Worm (Caenorhabditis elegans) whole organism, L3 larva: Measurements from ENCODE around the gene unc-119.

Experiments
- ceh-82 ChIP-seq: fragments of 150-350 bp; optimal IDR thresholded peaks from 2 replicates; lab custom pipeline; 2014; ENCODE audit warnings: missing biosample characterization, missing genetic modification characterization
- tbx-2 ChIP-seq: sonication (generic microtip); optimal IDR thresholded peaks from 2 replicates; lab custom pipeline; 2016; ENCODE audit warnings: mild to moderate bottlenecking, missing genetic modification characterization, missing compliant biosample characterization

DNA sequence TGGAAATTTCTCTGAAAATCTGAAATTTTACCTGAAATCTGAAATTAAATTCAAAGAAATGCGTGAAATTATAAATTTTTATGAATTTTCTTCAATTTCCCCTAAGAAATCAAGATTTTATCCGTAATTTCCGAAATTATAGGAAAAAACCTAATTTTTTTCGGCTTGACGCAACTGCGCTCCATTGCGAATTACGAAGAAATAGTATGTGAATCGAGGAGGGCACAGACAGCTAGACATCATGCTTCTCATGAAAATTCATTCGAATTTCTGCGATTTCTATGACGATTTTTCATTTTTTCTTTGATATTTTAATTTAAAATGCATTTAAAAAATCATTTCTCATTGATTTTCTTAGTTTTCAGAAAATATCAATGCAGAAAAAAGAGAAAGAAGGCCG is 20.4 kb upstream of the unc-119 start:
- TF ChIP-seq tbx-2 (tag; lab: Kevin White, UChicago) (no peak), ceh-82 (tag; lab: Kevin White, UChicago) (no peak)
